Fruit fly (Drosophila melanogaster) whole organism, embryonic: Measurements from ENCODE around the gene Grl36a.

Source experiments
- Abd-B ChIP-seq: fragments of 200-800 bp; sonication (Bioruptor generic); optimal IDR thresholded peaks from 2 replicates; lab custom pipeline; 2018; ENCODE audit warnings: missing biosample characterization, mild to moderate bottlenecking, missing genetic modification characterization, moderate library complexity
- Antp ChIP-seq: fragments of 200-800 bp; sonication (Bioruptor generic); optimal IDR thresholded peaks from 3 replicates; lab custom pipeline; 2016; ENCODE audit warnings: missing biosample characterization, missing genetic modification characterization
- CG10209 ChIP-seq: fragments of 200-800 bp; sonication (Bioruptor generic); optimal IDR thresholded peaks from 3 replicates; lab custom pipeline; 2017; ENCODE audit warnings: missing biosample characterization, mild to moderate bottlenecking, missing genetic modification characterization, missing genetic modification reagents
- CG10959 ChIP-seq: fragments of 200-800 bp; sonication (Bioruptor generic); IDR thresholded peaks from 2 replicates; pipeline ENCODE4 v1.3.6; 2022; ENCODE audit warnings: missing biosample characterization, missing genetic modification characterization
- CG13624 ChIP-seq: fragments of 200-800 bp; sonication (Bioruptor generic); optimal IDR thresholded peaks from 2 replicates; lab custom pipeline; 2016; ENCODE audit warnings: missing biosample characterization, missing genetic modification characterization
- CG17186 ChIP-seq: fragments of 200-800 bp; sonication (Bioruptor generic); optimal IDR thresholded peaks from 3 replicates; lab custom pipeline; 2017; ENCODE audit warnings: missing biosample characterization, missing genetic modification reagents, missing genetic modification characterization
- CG17361 ChIP-seq: fragments of 200-800 bp; sonication (Bioruptor generic); IDR thresholded peaks from 3 replicates; pipeline ENCODE4 v1.3.6; 2022; ENCODE audit warnings: missing biosample characterization, missing genetic modification characterization
- CG3163 ChIP-seq: fragments of 200-800 bp; sonication (Bioruptor generic); optimal IDR thresholded peaks from 3 replicates; lab custom pipeline; 2016; ENCODE audit warnings: missing biosample characterization, missing genetic modification characterization
- CG32532 ChIP-seq: fragments of 200-800 bp; sonication (Bioruptor generic); IDR thresholded peaks from 2 replicates; pipeline ENCODE4 v1.3.6; 2022; ENCODE audit warnings: missing biosample characterization, missing genetic modification characterization
- CG32772 ChIP-seq: fragments of 200-800 bp; sonication (Bioruptor generic); IDR thresholded peaks from 2 replicates; pipeline ENCODE4 v1.3.6; 2022; ENCODE audit warnings: missing biosample characterization, missing genetic modification characterization
- CG3281 ChIP-seq: fragments of 200-800 bp; sonication (Bioruptor generic); optimal IDR thresholded peaks from 3 replicates; lab custom pipeline; 2017; ENCODE audit warnings: missing biosample characterization, mild to moderate bottlenecking, missing genetic modification characterization
- CG4707 ChIP-seq: fragments of 200-800 bp; sonication (Bioruptor generic); optimal IDR thresholded peaks from 2 replicates; lab custom pipeline; 2018; ENCODE audit warnings: missing biosample characterization, mild to moderate bottlenecking, missing genetic modification characterization, moderate library complexity
- CG8089 ChIP-seq: fragments of 200-800 bp; sonication (Bioruptor generic); optimal IDR thresholded peaks from 3 replicates; lab custom pipeline; 2016; ENCODE audit warnings: missing biosample characterization, missing genetic modification characterization
- CG8478 ChIP-seq: fragments of >200 bp; optimal IDR thresholded peaks from 2 replicates; lab custom pipeline; 2018
- Chrac-16 ChIP-seq: fragments of 200-800 bp; sonication (Bioruptor generic); optimal IDR thresholded peaks from 3 replicates; lab custom pipeline; 2016; ENCODE audit warnings: missing biosample characterization, missing genetic modification characterization
- CkIIα-i1 ChIP-seq: fragments of 200-800 bp; sonication (Bioruptor generic); IDR thresholded peaks from 2 replicates; pipeline ENCODE4 v1.3.6; 2022; ENCODE audit warnings: missing biosample characterization, missing genetic modification characterization
- CrebB ChIP-seq: fragments of 200-800 bp; sonication (Bioruptor generic); optimal IDR thresholded peaks from 3 replicates; lab custom pipeline; 2018; ENCODE audit warnings: missing biosample characterization, mild to moderate bottlenecking, missing genetic modification characterization
- Doc2 ChIP-seq: fragments of 200-800 bp; sonication (Bioruptor generic); IDR thresholded peaks from 2 replicates; pipeline ENCODE4 v1.3.6; 2022; ENCODE audit warnings: missing biosample characterization, missing genetic modification characterization
- Dp ChIP-seq: fragments of 200-800 bp; sonication (Bioruptor generic); optimal IDR thresholded peaks from 2 replicates; lab custom pipeline; 2018; ENCODE audit warnings: missing biosample characterization, mild to moderate bottlenecking, missing genetic modification characterization, moderate library complexity
- Elba2 ChIP-seq: fragments of 200-800 bp; sonication (Bioruptor generic); optimal IDR thresholded peaks from 3 replicates; lab custom pipeline; 2016; ENCODE audit warnings: missing biosample characterization, missing genetic modification characterization
- Ets65A ChIP-seq: fragments of 200-800 bp; sonication (Bioruptor generic); peaks from one replicate; lab custom pipeline; 2016; ENCODE audit warnings: missing biosample characterization, missing genetic modification characterization
- Fer2 ChIP-seq: fragments of 200-800 bp; sonication (Bioruptor generic); optimal IDR thresholded peaks from 2 replicates; lab custom pipeline; 2018; ENCODE audit warnings: missing biosample characterization, mild to moderate bottlenecking, missing genetic modification characterization, moderate library complexity
- H15 ChIP-seq: fragments of 200-800 bp; sonication (Bioruptor generic); IDR thresholded peaks from 3 replicates; pipeline ENCODE4 v1.3.6; 2022; ENCODE audit warnings: missing biosample characterization, missing genetic modification characterization
- HHEX ChIP-seq: fragments of 200-800 bp; sonication (Bioruptor generic); optimal IDR thresholded peaks from 3 replicates; lab custom pipeline; 2017; ENCODE audit warnings: missing biosample characterization, mild to moderate bottlenecking, missing genetic modification characterization, missing genetic modification reagents
- Hr51 ChIP-seq, 2 experiments: fragments of 200-800 bp; sonication (Bioruptor generic); optimal IDR thresholded peaks; 2 replicates in 1 of 2; 3 replicates in 1 of 2; lab custom pipeline; 2016 to 2018; ENCODE audit warnings: missing biosample characterization in 2 of 2, missing genetic modification characterization in 2 of 2, mild to moderate bottlenecking in 1 of 2, moderate library complexity in 1 of 2
- Hr78 ChIP-seq, 2 experiments: fragments of 200-800 bp in 1 of 2; fragments of >200 bp in 1 of 2; sonication (Bioruptor generic) in 1 of 2; optimal IDR thresholded peaks; 2 replicates each; lab custom pipeline; 2017 to 2019; ENCODE audit warnings: missing biosample characterization in 2 of 2, missing genetic modification characterization in 2 of 2, mild to moderate bottlenecking in 1 of 2, moderate library complexity in 1 of 2
- Lim3 ChIP-seq: fragments of 200-800 bp; sonication (Bioruptor generic); IDR thresholded peaks from 2 replicates; pipeline ENCODE4 v1.3.6; 2022; ENCODE audit warnings: missing biosample characterization, missing genetic modification characterization
- Mes4 ChIP-seq: fragments of 200-800 bp; sonication (Bioruptor generic); optimal IDR thresholded peaks from 2 replicates; lab custom pipeline; 2016; ENCODE audit warnings: missing biosample characterization, missing genetic modification characterization
- Nf-YA ChIP-seq: fragments of 200-800 bp; sonication (Bioruptor generic); IDR thresholded peaks from 2 replicates; pipeline ENCODE4 v1.3.6; 2022; ENCODE audit warnings: missing biosample characterization, missing genetic modification characterization
- Ptx1 ChIP-seq: fragments of 200-800 bp; sonication (Bioruptor generic); IDR thresholded peaks from 2 replicates; pipeline ENCODE4 v1.3.6; 2022; ENCODE audit warnings: missing biosample characterization, missing genetic modification characterization
- Ravus ChIP-seq: fragments of 200-800 bp; sonication (Bioruptor generic); IDR thresholded peaks from 2 replicates; pipeline ENCODE4 v1.3.6; 2022; ENCODE audit warnings: missing biosample characterization, missing genetic modification characterization
- YL-1 ChIP-seq: fragments of 200-800 bp; sonication (Bioruptor generic); optimal IDR thresholded peaks from 3 replicates; lab custom pipeline; 2017; ENCODE audit warnings: missing biosample characterization, mild to moderate bottlenecking, missing genetic modification characterization
- aop ChIP-seq: fragments of 200-800 bp; sonication (Bioruptor generic); IDR thresholded peaks from 2 replicates; pipeline ENCODE4 v1.3.6; 2022; ENCODE audit warnings: missing biosample characterization, missing genetic modification characterization
- bab2 ChIP-seq: fragments of 200-800 bp; sonication (Bioruptor generic); optimal IDR thresholded peaks from 2 replicates; lab custom pipeline; 2016; ENCODE audit warnings: missing biosample characterization, missing genetic modification characterization
- btn ChIP-seq: fragments of 200-800 bp; sonication (Bioruptor generic); optimal IDR thresholded peaks from 2 replicates; lab custom pipeline; 2016; ENCODE audit warnings: missing biosample characterization, missing genetic modification characterization
- cas ChIP-seq: fragments of 200-800 bp; sonication (Bioruptor generic); IDR thresholded peaks from 2 replicates; pipeline ENCODE4 v1.3.6; 2022; ENCODE audit warnings: missing biosample characterization, missing genetic modification characterization
- dati ChIP-seq: fragments of 200-800 bp; sonication (Bioruptor generic); IDR thresholded peaks from 2 replicates; pipeline ENCODE4 v1.3.6; 2022; ENCODE audit warnings: missing biosample characterization, missing genetic modification characterization
- dpn ChIP-seq, 2 experiments: fragments of 200-800 bp; sonication (Bioruptor generic); optimal IDR thresholded peaks; 3 replicates each; lab custom pipeline; 2016; ENCODE audit warnings: missing biosample characterization in 2 of 2, missing genetic modification characterization in 2 of 2
- fd3F ChIP-seq: fragments of 200-800 bp; sonication (Bioruptor generic); optimal IDR thresholded peaks from 2 replicates; lab custom pipeline; 2018; ENCODE audit warnings: missing biosample characterization, mild to moderate bottlenecking, missing genetic modification characterization, moderate library complexity
- fu2 ChIP-seq: fragments of 200-800 bp; sonication (Bioruptor generic); optimal IDR thresholded peaks from 2 replicates; lab custom pipeline; 2016; ENCODE audit warnings: missing biosample characterization, missing genetic modification characterization
- hkb ChIP-seq, 2 experiments: fragments of 200-800 bp in 1 of 2; fragments of >200 bp in 1 of 2; sonication (Bioruptor generic) in 1 of 2; IDR thresholded peaks in 1 of 2; optimal IDR thresholded peaks in 1 of 2; 2 replicates each; pipeline versions ENCODE4 v1.3.6 to Lab custom; 2017 to 2022; ENCODE audit warnings: missing biosample characterization in 1 of 2, missing genetic modification characterization in 1 of 2
- jigr1 ChIP-seq: fragments of 200-800 bp; sonication (Bioruptor generic); IDR thresholded peaks from 3 replicates; pipeline ENCODE4 v1.3.6; 2022; ENCODE audit warnings: missing biosample characterization, missing genetic modification characterization
- lmd ChIP-seq: fragments of 200-800 bp; sonication (Bioruptor generic); IDR thresholded peaks from 2 replicates; pipeline ENCODE4 v1.3.6; 2022; ENCODE audit warnings: missing biosample characterization, missing genetic modification characterization
- maf-S ChIP-seq: fragments of 200-800 bp; sonication (Bioruptor generic); optimal IDR thresholded peaks from 2 replicates; lab custom pipeline; 2016; ENCODE audit warnings: missing biosample characterization, missing genetic modification characterization
- otp ChIP-seq: fragments of 200-800 bp; sonication (Bioruptor generic); IDR thresholded peaks from 3 replicates; pipeline ENCODE4, ENCODE4 v1.3.6; 2022; ENCODE audit warnings: missing biosample characterization, missing genetic modification characterization
- p53 ChIP-seq: fragments of 200-800 bp; sonication (Bioruptor generic); optimal IDR thresholded peaks from 2 replicates; lab custom pipeline; 2016; ENCODE audit warnings: missing biosample characterization, missing genetic modification characterization
- pum ChIP-seq: fragments of 200-800 bp; sonication (Bioruptor generic); optimal IDR thresholded peaks from 2 replicates; lab custom pipeline; 2016; ENCODE audit warnings: missing biosample characterization, missing genetic modification characterization
- scrt ChIP-seq: fragments of 200-800 bp; sonication (Bioruptor generic); optimal IDR thresholded peaks from 2 replicates; lab custom pipeline; 2018; ENCODE audit warnings: missing biosample characterization, mild to moderate bottlenecking, missing genetic modification characterization, moderate library complexity
- sd ChIP-seq: fragments of 200-800 bp; sonication (Bioruptor generic); optimal IDR thresholded peaks from 3 replicates; lab custom pipeline; 2018; ENCODE audit warnings: missing biosample characterization, mild to moderate bottlenecking, missing genetic modification characterization, moderate library complexity
- sima ChIP-seq: fragments of 200-800 bp; sonication (Bioruptor generic); optimal IDR thresholded peaks from 2 replicates; lab custom pipeline; 2016; ENCODE audit warnings: missing biosample characterization, missing genetic modification characterization
- tio ChIP-seq: fragments of 200-800 bp; sonication (Bioruptor generic); optimal IDR thresholded peaks from 2 replicates; lab custom pipeline; 2017; ENCODE audit warnings: missing biosample characterization, missing genetic modification characterization, inconsistent platforms
- trh ChIP-seq: fragments of 200-800 bp; sonication (Bioruptor generic); optimal IDR thresholded peaks from 2 replicates; lab custom pipeline; 2016; ENCODE audit warnings: missing biosample characterization, missing genetic modification characterization
- wor ChIP-seq: fragments of 200-800 bp; sonication (Bioruptor generic); IDR thresholded peaks from 2 replicates; pipeline ENCODE4 v1.3.6; 2022; ENCODE audit warnings: missing biosample characterization, missing genetic modification characterization

Gene Grl36a

DNA sequence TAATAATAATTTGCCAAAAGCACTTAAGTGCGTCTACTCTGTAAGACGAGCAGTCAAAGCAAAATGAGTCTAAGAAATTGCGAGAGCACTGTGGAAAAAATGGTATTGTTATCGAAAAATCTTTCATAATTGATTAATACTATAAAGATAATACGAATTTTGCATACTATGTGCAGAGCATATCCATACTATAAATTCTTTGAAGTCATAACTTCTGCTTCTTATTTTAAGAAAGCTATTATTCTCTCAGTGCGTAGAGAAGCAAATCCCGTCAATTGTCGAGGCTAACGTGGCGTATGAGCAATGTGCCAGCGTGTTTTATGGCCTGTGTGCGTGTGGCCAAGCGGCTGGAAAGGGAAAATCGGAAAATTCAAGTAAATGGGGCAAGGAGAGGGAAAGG lies 22.1 kb upstream of the Grl36a start (continued):
- TF ChIP-seq otp (GFP tag; lab: Robert Waterston, UW) (no peak), scrt (GFP tag; lab: Kevin White, UChicago) (no peak), CG13624 (GFP tag; lab: Kevin White, UChicago) (no peak), pum (GFP tag; lab: Kevin White, UChicago) (no peak), sima (GFP tag; lab: Kevin White, UChicago) (no peak), Dp (GFP tag; lab: Kevin White, UChicago) (no peak), CG32772 (GFP tag; lab: Robert Waterston, UW) (no peak), Chrac-16 (GFP tag; lab: Kevin White, UChicago) (no peak), Lim3 (no peak), Doc2 (GFP tag; lab: Robert Waterston, UW) (no peak), CkIIα-i1 (GFP tag; lab: Robert Waterston, UW) (no peak), fd3F (GFP tag; lab: Kevin White, UChicago) (no peak), btn (GFP tag; lab: Kevin White, UChicago) (no peak), p53 (GFP tag; lab: Kevin White, UChicago) (no peak), bab2 (GFP tag; lab: Kevin White, UChicago) (no peak), Ravus (GFP tag; lab: Robert Waterston, UW) (no peak), CG10959 (GFP tag; lab: Robert Waterston, UW) (no peak), CG32532 (GFP tag; lab: Robert Waterston, UW) (peak; percentile 48; the same call in 1 of the 2 replicates), CG8089 (no peak), Fer2 (tag; lab: Kevin White, UChicago) (no peak), CG17361 (GFP tag; lab: Robert Waterston, UW) (no peak), CG4707 (GFP tag; lab: Kevin White, UChicago) (no peak), CG8478 (no peak), Ets65A (peak; percentile 69), Hr51 (GFP tag; optimal IDR thresholded peaks at IDR 0.05; lab: Kevin White, UChicago) (peak in 1 of 2 experiments; percentile 48), aop (no peak), Abd-B (GFP tag; lab: Kevin White, UChicago) (no peak), trh (GFP tag; lab: Kevin White, UChicago) (no peak), fu2 (GFP tag; lab: Kevin White, UChicago) (no peak), cas (GFP tag; lab: Robert Waterston, UW) (no peak), Mes4 (no peak), H15 (no peak), Antp (GFP tag; lab: Kevin White, UChicago) (no peak), CG17186 (no peak), lmd (GFP tag; lab: Robert Waterston, UW) (no peak), Ptx1 (GFP tag; lab: Robert Waterston, UW) (peak; percentile 34; the same call in 1 of the 2 replicates), dati (GFP tag; lab: Robert Waterston, UW) (no peak), CrebB (no peak), maf-S (GFP tag; lab: Kevin White, UChicago) (no peak), wor (GFP tag; lab: Robert Waterston, UW) (no peak), Elba2 (GFP tag; lab: Kevin White, UChicago) (no peak), sd (no peak), Hr78 (GFP tag; optimal IDR thresholded peaks at IDR 0.05; lab: Kevin White, UChicago) (no peak), YL-1 (no peak), jigr1 (no peak), CG3281 (no peak), dpn (GFP tag; optimal IDR thresholded peaks at IDR 0.05; lab: Kevin White, UChicago) (peak in 1 of 2 experiments; percentile 3), CG10209 (no peak), CG3163 (GFP tag; lab: Kevin White, UChicago) (no peak), HHEX (GFP tag; lab: Kevin White, UChicago) (peak; percentile 18), Nf-YA (no peak), tio (GFP tag; lab: Kevin White, UChicago) (no peak), hkb (optimal IDR thresholded peaks at IDR 0.05; lab: Kevin White, UChicago) (no peak), hkb (GFP tag; IDR thresholded peaks at IDR 0.05; lab: Robert Waterston, UW) (no peak)
